Fruit fly (Drosophila melanogaster): ENCODE results near the gene Srp72.

Gene Srp72

dm6 chr3R:20555023-20555422 lies 33.5 kb upstream of the Srp72 start (continued):
- TF ChIP-seq CG12071 (GFP tag; optimal IDR thresholded peaks at IDR 0.05) (no peak), CG1233 (GFP tag; optimal IDR thresholded peaks at IDR 0.05) (peak; percentile 50), psq (GFP tag; optimal IDR thresholded peaks at IDR 0.05) (no peak), CG11247 (GFP tag; IDR thresholded peaks at IDR 0.05) (peak; percentile 63; the same call in 1 of the 2 replicates), fu2 (GFP tag; optimal IDR thresholded peaks at IDR 0.05) (no peak), wor (GFP tag; IDR thresholded peaks at IDR 0.05) (no peak), CG11085 (GFP tag; IDR thresholded peaks at IDR 0.05) (no peak), unpg (GFP tag; optimal IDR thresholded peaks at IDR 0.05) (peak; percentile 47), CG7556 (GFP tag; optimal IDR thresholded peaks at IDR 0.05) (peak; percentile 27), twi (tag; optimal IDR thresholded peaks at IDR 0.05) (no peak), knrl (GFP tag; IDR thresholded peaks at IDR 0.05; ENCODE audit: partially characterized antibody) (no peak), HLH3B (GFP tag; IDR thresholded peaks at IDR 0.05) (peak; percentile 50), CG16813 (GFP tag; IDR thresholded peaks at IDR 0.05; ENCODE audit: partially characterized antibody) (no peak), CG17829 (tag; optimal IDR thresholded peaks at IDR 0.05) (peak; percentile 62), BtbVII (GFP tag; optimal IDR thresholded peaks at IDR 0.05) (peak; percentile 81), CG32532 (GFP tag; IDR thresholded peaks at IDR 0.05) (peak; percentile 86), pb (GFP tag; optimal IDR thresholded peaks at IDR 0.05) (no peak), D19B (GFP tag; optimal IDR thresholded peaks at IDR 0.05) (peak; percentile 73), kah (GFP tag; optimal IDR thresholded peaks at IDR 0.05) (peak; percentile 9), ERR (GFP tag; optimal IDR thresholded peaks at IDR 0.05) (no peak), ind (GFP tag; optimal IDR thresholded peaks at IDR 0.05) (peak; percentile 6), CG7839 (tag; optimal IDR thresholded peaks at IDR 0.05) (peak; percentile 82), Sox100B (GFP tag; optimal IDR thresholded peaks at IDR 0.05) (peak; percentile 56), da (GFP tag; optimal IDR thresholded peaks at IDR 0.05) (no peak), luna (GFP tag; optimal IDR thresholded peaks at IDR 0.05) (no peak), mld (GFP tag; IDR thresholded peaks at IDR 0.05; ENCODE audit: partially characterized antibody) (no peak), jigr1 (GFP tag; IDR thresholded peaks at IDR 0.05) (no peak), klu (GFP tag; IDR thresholded peaks at IDR 0.05) (peak; percentile 34; the same call in 1 of the 2 replicates), gcm2 (GFP tag; optimal IDR thresholded peaks at IDR 0.05) (no peak), CG30403 (GFP tag; optimal IDR thresholded peaks at IDR 0.05) (peak; percentile 23), Abd-B (GFP tag; optimal IDR thresholded peaks at IDR 0.05) (peak; percentile 20), crol (GFP tag; IDR thresholded peaks at IDR 0.05) (no peak), Hr51 (GFP tag; optimal IDR thresholded peaks at IDR 0.05) (no peak), Dip2 (GFP tag; IDR thresholded peaks at IDR 0.05) (no peak), CG2116 (GFP tag; optimal IDR thresholded peaks at IDR 0.05) (no peak), Fer2 (tag; optimal IDR thresholded peaks at IDR 0.05) (no peak), Tbp (GFP tag; optimal IDR thresholded peaks at IDR 0.05) (no peak), Nf-YA (GFP tag; IDR thresholded peaks at IDR 0.05) (no peak), CG18262 (tag; optimal IDR thresholded peaks at IDR 0.05) (peak; percentile 67), CG2678 (tag; optimal IDR thresholded peaks at IDR 0.05) (peak; percentile 87)

- TF ChIP-seq ci (GFP tag; IDR thresholded peaks at IDR 0.05): peak; percentile 66; the same call in 2 of the 3 replicates
- TF ChIP-seq CG13287 (GFP tag; IDR thresholded peaks at IDR 0.05; ENCODE audit: partially characterized antibody): 0 out of 2 replicates have a peak, but pooled peaks have one; percentile 12
- peak; percentile 75 for TF ChIP-seq pfk (GFP tag; optimal IDR thresholded peaks at IDR 0.05)
- peak; percentile 5 for TF ChIP-seq CG2875 (GFP tag; optimal IDR thresholded peaks at IDR 0.05)
- TF ChIP-seq Oli (tag; optimal IDR thresholded peaks at IDR 0.05): no peak
- no peak; the same call in 1 of the 2 replicates for TF ChIP-seq CG17328 (GFP tag; IDR thresholded peaks at IDR 0.05)
- 0 out of 2 replicates have a peak, but pooled peaks have one; percentile 24 for TF ChIP-seq sim (GFP tag; IDR thresholded peaks at IDR 0.05)
- peak; percentile 77 for TF ChIP-seq CG34376 (GFP tag; optimal IDR thresholded peaks at IDR 0.05)
- TF ChIP-seq CG12219 (GFP tag; optimal IDR thresholded peaks at IDR 0.05): peak; percentile 22
- TF ChIP-seq Myb (GFP tag; optimal IDR thresholded peaks at IDR 0.05): no peak
- TF ChIP-seq CG15514 (GFP tag; optimal IDR thresholded peaks at IDR 0.05): no peak
- no peak for TF ChIP-seq CG2712 (tag; optimal IDR thresholded peaks at IDR 0.05)
- TF ChIP-seq unpg (GFP tag; optimal IDR thresholded peaks at IDR 0.05): peak; percentile 17
- TF ChIP-seq Fer2 (tag; optimal IDR thresholded peaks at IDR 0.05): peak; percentile 36
Observed at dm6 chr3R:20555720-20556280, 32.7 kb upstream of the Srp72 start.
